Worm (Caenorhabditis elegans) whole organism, L4 larva: ENCODE results near the gene acox-1.5.

Experiments
- Y105C5A.15 ChIP-seq: fragments of 200-800 bp; sonication (Bioruptor generic); IDR thresholded peaks from 2 replicates; pipeline ENCODE4 v1.3.6; 2022; ENCODE audit warnings: missing genetic modification characterization, missing compliant biosample characterization
- Y5F2A.4 ChIP-seq: fragments of 200-800 bp; sonication (Bioruptor generic); optimal IDR thresholded peaks from 2 replicates; lab custom pipeline; 2018; ENCODE audit warnings: mild to moderate bottlenecking, missing genetic modification characterization, missing compliant biosample characterization
- aha-1 ChIP-seq: fragments of 150-350 bp; peaks from one replicate; lab custom pipeline; 2014; ENCODE audit warnings: missing biosample characterization, missing genetic modification characterization
- ceh-28 ChIP-seq: fragments of 150-350 bp; optimal IDR thresholded peaks from 2 replicates; lab custom pipeline; 2014; ENCODE audit warnings: missing biosample characterization, missing genetic modification reagents, missing genetic modification characterization
- cey-2 ChIP-seq: sonication (generic microtip); optimal IDR thresholded peaks from 3 replicates; lab custom pipeline; 2017; ENCODE audit warnings: missing genetic modification characterization, mild to moderate bottlenecking, missing compliant biosample characterization, antibody characterized with exemption, borderline replicate concordance; ENCODE audit not compliant: insufficient read depth
- daf-12 ChIP-seq: fragments of 150-350 bp; optimal IDR thresholded peaks from 2 replicates; lab custom pipeline; 2014; ENCODE audit warnings: missing biosample characterization, missing genetic modification reagents, missing genetic modification characterization
- daf-19 ChIP-seq: fragments of 200-800 bp; sonication (Bioruptor generic); conservative IDR thresholded peaks from 2 replicates; pipeline ENCODE4 v1.3.6; 2022; ENCODE audit warnings: missing genetic modification characterization, missing compliant biosample characterization
- daf-8 ChIP-seq: fragments of 200-800 bp; sonication (Bioruptor generic); IDR thresholded peaks from 2 replicates; pipeline ENCODE4 v1.3.6; 2022; ENCODE audit warnings: missing genetic modification characterization, missing compliant biosample characterization
- dmd-6 ChIP-seq: fragments of 200-800 bp; sonication (Bioruptor generic); IDR thresholded peaks from 2 replicates; pipeline ENCODE4 v1.3.6; 2022; ENCODE audit warnings: missing genetic modification reagents, missing genetic modification characterization, missing compliant biosample characterization
- dmd-9 ChIP-seq: fragments of 200-800 bp; sonication (Bioruptor generic); IDR thresholded peaks from 2 replicates; pipeline ENCODE4 v1.3.6; 2022; ENCODE audit warnings: missing genetic modification reagents, missing genetic modification characterization, missing compliant biosample characterization
- egl-27 ChIP-seq: sonication (generic microtip); optimal IDR thresholded peaks from 3 replicates; lab custom pipeline; 2017; ENCODE audit warnings: missing biosample characterization, missing genetic modification reagents, missing genetic modification characterization
- fos-1 ChIP-seq: fragments of 150-350 bp; optimal IDR thresholded peaks from 2 replicates; lab custom pipeline; 2014; ENCODE audit warnings: missing biosample characterization, missing genetic modification characterization
- hif-1 ChIP-seq, 2 experiments: sonication (generic microtip); optimal IDR thresholded peaks; 2 replicates each; lab custom pipeline; 2016 to 2017; ENCODE audit warnings: missing compliant biosample characterization in 2 of 2, missing genetic modification characterization in 2 of 2, missing genetic modification reagents in 2 of 2, missing genotype in 2 of 2, mild to moderate bottlenecking in 1 of 2
- lin-13 ChIP-seq: fragments of 150-350 bp; optimal IDR thresholded peaks from 2 replicates; lab custom pipeline; 2014; ENCODE audit warnings: missing biosample characterization, missing genetic modification reagents, missing genetic modification characterization
- lin-38 ChIP-seq: fragments of 200-800 bp; sonication (Bioruptor generic); IDR thresholded peaks from 2 replicates; pipeline ENCODE4 v1.3.6; 2022; ENCODE audit warnings: missing genetic modification reagents, missing genetic modification characterization, missing compliant biosample characterization
- lir-3 ChIP-seq: sonication (generic microtip); optimal IDR thresholded peaks from 2 replicates; lab custom pipeline; 2016; ENCODE audit warnings: mild to moderate bottlenecking, missing genetic modification characterization, missing compliant biosample characterization
- mdl-1 ChIP-seq, 2 experiments: fragments of 150-350 bp in 1 of 2; sonication (generic microtip) in 1 of 2; optimal IDR thresholded peaks; 2 replicates each; lab custom pipeline; 2014 to 2017; ENCODE audit warnings: missing biosample characterization in 2 of 2, missing genetic modification characterization in 2 of 2
- mep-1 ChIP-seq: fragments of 150-350 bp; sonication (generic microtip); optimal IDR thresholded peaks from 3 replicates; lab custom pipeline; 2014; ENCODE audit warnings: missing biosample characterization, missing genetic modification characterization
- nhr-102 ChIP-seq: sonication (generic microtip); optimal IDR thresholded peaks from 2 replicates; lab custom pipeline; 2016; ENCODE audit warnings: mild to moderate bottlenecking, missing genetic modification characterization, moderate library complexity, missing compliant biosample characterization
- nhr-28 ChIP-seq: fragments of 150-350 bp; optimal IDR thresholded peaks from 2 replicates; lab custom pipeline; 2014; ENCODE audit warnings: missing biosample characterization, missing genetic modification characterization
- nhr-76 ChIP-seq: fragments of 150-350 bp; optimal IDR thresholded peaks from 2 replicates; lab custom pipeline; 2014; ENCODE audit warnings: missing biosample characterization, missing genetic modification characterization
- pha-4 ChIP-seq, 2 experiments: fragments of 150-350 bp in 1 of 2; fragments of 200-800 bp in 1 of 2; sonication (Bioruptor generic) in 1 of 2; IDR thresholded peaks in 1 of 2; optimal IDR thresholded peaks in 1 of 2; 2 replicates each; pipeline versions ENCODE4 v1.3.6 to Lab custom; 2014 to 2022; ENCODE audit warnings: missing genetic modification characterization in 2 of 2, missing genetic modification reagents in 2 of 2, missing biosample characterization in 1 of 2, missing compliant biosample characterization in 1 of 2
- php-3 ChIP-seq: fragments of 200-800 bp; sonication (Bioruptor generic); IDR thresholded peaks from 2 replicates; pipeline ENCODE4 v1.3.6; 2022; ENCODE audit warnings: missing genetic modification reagents, missing genetic modification characterization, missing compliant biosample characterization
- pqm-1 ChIP-seq: sonication (generic microtip); optimal IDR thresholded peaks from 2 replicates; lab custom pipeline; 2017; ENCODE audit warnings: missing biosample characterization, missing genetic modification characterization
- set-16 ChIP-seq: fragments of 200-800 bp; sonication (Bioruptor generic); IDR thresholded peaks from 2 replicates; pipeline ENCODE4 v1.3.6; 2022; ENCODE audit warnings: missing genetic modification reagents, missing genetic modification characterization, missing compliant biosample characterization
- snpc-4 ChIP-seq: fragments of 150-350 bp; optimal IDR thresholded peaks from 2 replicates; lab custom pipeline; 2014; ENCODE audit warnings: missing biosample characterization, missing genetic modification characterization
- spr-3 ChIP-seq: fragments of 200-800 bp; sonication (Bioruptor generic); optimal IDR thresholded peaks from 2 replicates; lab custom pipeline; 2018; ENCODE audit warnings: mild to moderate bottlenecking, missing genetic modification characterization, missing compliant biosample characterization
- tag-97 ChIP-seq: fragments of 200-800 bp; sonication (Bioruptor generic); IDR thresholded peaks from 2 replicates; pipeline ENCODE4 v1.3.6; 2022; ENCODE audit warnings: missing genetic modification characterization, missing compliant biosample characterization
- tra-1 ChIP-seq: fragments of 200-800 bp; sonication (Bioruptor generic); IDR thresholded peaks from 2 replicates; pipeline ENCODE4 v1.3.6; 2022; ENCODE audit warnings: missing genetic modification reagents, missing genetic modification characterization, missing compliant biosample characterization
- unc-130 ChIP-seq: sonication (generic microtip); optimal IDR thresholded peaks from 2 replicates; lab custom pipeline; 2016; ENCODE audit warnings: missing genetic modification reagents, missing genetic modification characterization, missing compliant biosample characterization
- zfp-2 ChIP-seq: sonication (generic microtip); optimal IDR thresholded peaks from 2 replicates; lab custom pipeline; 2016; ENCODE audit warnings: mild to moderate bottlenecking, missing genetic modification characterization, missing compliant biosample characterization
- zip-11 ChIP-seq: fragments of 200-800 bp; sonication (Bioruptor generic); IDR thresholded peaks from 2 replicates; pipeline ENCODE4 v1.3.6; 2022; ENCODE audit warnings: missing genetic modification characterization, missing compliant biosample characterization
- ztf-11 ChIP-seq: fragments of 150-350 bp; optimal IDR thresholded peaks from 2 replicates; lab custom pipeline; 2014; ENCODE audit warnings: missing biosample characterization, missing genetic modification characterization

Gene acox-1.5

ce11 chrIII:9561158-9561557 is 30.8 kb downstream of the acox-1.5 start, which contains the start of gene C48B4.8:
C48B4.8 (minus strand) TSS chrIII:9561258.
- TF ChIP-seq dmd-6 (GFP tag; lab: Robert Waterston, UW) (no peak), aha-1 (tag; lab: Kevin White, UChicago) (no peak), pha-4 (GFP tag; IDR thresholded peaks at IDR 0.05; lab: Robert Waterston, UW) (no peak), pha-4 (tag; optimal IDR thresholded peaks at IDR 0.05; lab: Kevin White, UChicago) (no peak), cey-2 (tag; lab: Kevin White, UChicago) (no peak), ceh-28 (no peak), egl-27 (tag; lab: Kevin White, UChicago) (no peak)

DNA sequence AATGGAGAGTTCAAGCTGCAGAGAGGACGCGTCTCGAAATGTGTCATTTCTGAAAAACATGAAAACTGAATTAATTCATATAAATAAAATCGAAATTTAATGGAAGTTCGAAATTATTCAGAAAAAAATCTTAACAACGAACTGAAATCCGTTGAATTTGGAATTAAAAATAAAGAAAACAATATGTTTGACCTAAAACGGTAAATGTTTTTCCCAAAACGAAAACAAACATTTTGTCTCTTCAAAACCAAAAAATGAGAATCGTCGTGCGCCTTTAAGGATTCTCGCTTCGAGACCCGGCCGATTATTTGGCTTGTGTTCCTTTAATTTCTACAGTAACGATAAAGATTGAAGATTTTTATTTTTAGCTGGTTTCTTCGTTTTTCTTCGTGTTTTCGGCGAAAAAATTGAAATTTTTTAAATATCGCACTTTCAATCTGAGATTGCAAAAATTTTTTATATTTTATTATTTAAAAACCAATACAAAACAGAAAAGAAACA is 32.6 kb downstream of the acox-1.5 start, which contains the start of gene C48B4.7:
C48B4.7 (minus strand) TSS at position 51 of the 501 bp plus-strand sequence.
- no peak for TF ChIP-seq nhr-28 (tag; lab: Kevin White, UChicago)
- 0 out of 2 replicates have a peak, but pooled peaks have one; percentile 24 for TF ChIP-seq lin-38 (GFP tag; lab: Robert Waterston, UW)
- TF ChIP-seq dmd-9, result no peak
- TF ChIP-seq fos-1 (tag; lab: Kevin White, UChicago), result no peak
- TF ChIP-seq Y105C5A.15, result no peak
- no peak for TF ChIP-seq daf-12 (tag; lab: Kevin White, UChicago)
- no peak for TF ChIP-seq ceh-28
- TF ChIP-seq unc-130 (GFP tag; lab: Kevin White, UChicago), result no peak

- TF ChIP-seq pqm-1 (tag; lab: Kevin White, UChicago) (no peak), tra-1 (GFP tag; lab: Robert Waterston, UW) (no peak), lin-13 (GFP tag; lab: Kevin White, UChicago) (no peak), nhr-76 (tag; lab: Kevin White, UChicago) (no peak), lir-3 (tag; lab: Kevin White, UChicago) (no peak), Y5F2A.4 (GFP tag; lab: Kevin White, UChicago) (no peak), set-16 (GFP tag; lab: Robert Waterston, UW) (no peak), daf-8 (GFP tag; lab: Robert Waterston, UW) (no peak), zip-11 (GFP tag; lab: Robert Waterston, UW) (no peak), mdl-1 (tag; optimal IDR thresholded peaks at IDR 0.05; lab: Kevin White, UChicago) (no peak), nhr-102 (no peak), daf-19 (GFP tag; lab: Robert Waterston, UW) (no peak), php-3 (GFP tag; lab: Robert Waterston, UW) (no peak)
Observed at ce11 chrIII:9558463-9558862, 33.5 kb downstream of the acox-1.5 start, which contains the start of gene C48B4.6. C48B4.6 (minus strand) TSS chrIII:9558563.

- TF ChIP-seq hif-1 (tag; optimal IDR thresholded peaks at IDR 0.05; lab: Kevin White, UChicago), result no peak
- TF ChIP-seq mdl-1 (tag; optimal IDR thresholded peaks at IDR 0.05; lab: Kevin White, UChicago), result no peak
- no peak for TF ChIP-seq spr-3 (GFP tag; lab: Kevin White, UChicago)
- no peak for TF ChIP-seq mep-1
- TF ChIP-seq snpc-4 (tag; lab: Kevin White, UChicago), result no peak
- no peak for TF ChIP-seq tag-97 (GFP tag; lab: Robert Waterston, UW)
- TF ChIP-seq egl-27 (tag; lab: Kevin White, UChicago), result no peak
- no peak for TF ChIP-seq zfp-2
- no peak for TF ChIP-seq ztf-11 (tag; lab: Kevin White, UChicago)
Observed at ce11 chrIII:9556300-9556699, 35.7 kb downstream of the acox-1.5 start, which contains the start of gene ZK1098.11. ZK1098.11 (plus strand) TSS chrIII:9556600.
